Worm (Caenorhabditis elegans) whole organism, late embryonic: Measurements from ENCODE around the gene K07F5.15.

Experiments used
- C08G9.2 ChIP-seq: sonication (generic microtip); optimal IDR thresholded peaks from 2 replicates; lab custom pipeline; 2016; ENCODE audit warnings: mild to moderate bottlenecking, missing genetic modification characterization, moderate library complexity, missing compliant biosample characterization
- F13H6.1 ChIP-seq: sonication (generic microtip); optimal IDR thresholded peaks from 2 replicates; lab custom pipeline; 2016; ENCODE audit warnings: missing genetic modification characterization, missing compliant biosample characterization
- K02D7.2 ChIP-seq: sonication (generic microtip); optimal IDR thresholded peaks from 2 replicates; lab custom pipeline; 2017; ENCODE audit warnings: mild to moderate bottlenecking, missing genetic modification characterization, missing compliant biosample characterization
- T23F11.4 ChIP-seq: fragments of 200-800 bp; sonication (Bioruptor generic); optimal IDR thresholded peaks from 2 replicates; lab custom pipeline; 2018; ENCODE audit warnings: mild to moderate bottlenecking, missing genetic modification characterization, missing compliant biosample characterization
- ama-1 ChIP-seq: fragments of 150-350 bp; optimal IDR thresholded peaks from 2 replicates; lab custom pipeline; 2014
- ceh-18 ChIP-seq: sonication (generic microtip); optimal IDR thresholded peaks from 2 replicates; lab custom pipeline; 2016; ENCODE audit warnings: missing genetic modification characterization, missing compliant biosample characterization
- ceh-2 ChIP-seq: sonication (generic microtip); optimal IDR thresholded peaks from 2 replicates; lab custom pipeline; 2016; ENCODE audit warnings: missing genotype, missing genetic modification characterization, missing compliant biosample characterization
- ceh-22 ChIP-seq: sonication (generic microtip); optimal IDR thresholded peaks from 2 replicates; lab custom pipeline; 2017; ENCODE audit warnings: missing biosample characterization, missing genetic modification characterization
- ceh-24 ChIP-seq: sonication (generic microtip); optimal IDR thresholded peaks from 2 replicates; lab custom pipeline; 2016; ENCODE audit warnings: mild to moderate bottlenecking, missing genetic modification characterization, missing compliant biosample characterization
- ceh-9 ChIP-seq: sonication (generic microtip); optimal IDR thresholded peaks from 2 replicates; lab custom pipeline; 2016; ENCODE audit warnings: mild to moderate bottlenecking, missing genetic modification characterization, inconsistent platforms, missing compliant biosample characterization
- che-1 ChIP-seq: sonication (generic microtip); optimal IDR thresholded peaks from 2 replicates; lab custom pipeline; 2016; ENCODE audit warnings: mild to moderate bottlenecking, missing genetic modification characterization, missing compliant biosample characterization
- dmd-4 ChIP-seq: sonication (generic microtip); optimal IDR thresholded peaks from 2 replicates; lab custom pipeline; 2016; ENCODE audit warnings: borderline replicate concordance, missing genetic modification characterization, missing compliant biosample characterization
- dve-1 ChIP-seq: sonication (generic microtip); optimal IDR thresholded peaks from 2 replicates; lab custom pipeline; 2017; ENCODE audit warnings: antibody characterized with exemption, mild to moderate bottlenecking, missing genetic modification characterization, missing compliant biosample characterization
- ets-4 ChIP-seq: sonication (generic microtip); optimal IDR thresholded peaks from 2 replicates; lab custom pipeline; 2016; ENCODE audit warnings: missing genetic modification characterization, missing compliant biosample characterization
- fkh-10 ChIP-seq: fragments of 150-350 bp; optimal IDR thresholded peaks from 2 replicates; lab custom pipeline; 2014; ENCODE audit warnings: missing biosample characterization, missing genetic modification reagents, missing genetic modification characterization
- hlh-13 ChIP-seq: fragments of 200-800 bp; sonication (Bioruptor generic); optimal IDR thresholded peaks from 2 replicates; lab custom pipeline; 2018; ENCODE audit warnings: mild to moderate bottlenecking, missing genetic modification characterization, missing compliant biosample characterization
- hlh-30 ChIP-seq: sonication (generic microtip); optimal IDR thresholded peaks from 2 replicates; lab custom pipeline; 2017; ENCODE audit warnings: antibody characterized with exemption, missing genetic modification characterization, missing compliant biosample characterization; ENCODE audit not compliant: insufficient read depth
- lim-6 ChIP-seq: sonication (generic microtip); optimal IDR thresholded peaks from 2 replicates; lab custom pipeline; 2016; ENCODE audit warnings: missing genetic modification characterization, missing compliant biosample characterization
- lin-11 ChIP-seq: fragments of 200-800 bp; sonication (Bioruptor generic); optimal IDR thresholded peaks from 2 replicates; lab custom pipeline; 2018; ENCODE audit warnings: mild to moderate bottlenecking, missing genetic modification characterization, missing compliant biosample characterization
- mec-3 ChIP-seq: sonication (generic microtip); optimal IDR thresholded peaks from 2 replicates; lab custom pipeline; 2016; ENCODE audit warnings: borderline replicate concordance, missing genetic modification characterization, missing compliant biosample characterization
- nfya-1 ChIP-seq: sonication (generic microtip); optimal IDR thresholded peaks from 2 replicates; lab custom pipeline; 2017; ENCODE audit warnings: missing genetic modification characterization, mild to moderate bottlenecking, missing compliant biosample characterization, antibody characterized with exemption, moderate library complexity
- nhr-232 ChIP-seq: sonication (generic microtip); optimal IDR thresholded peaks from 2 replicates; lab custom pipeline; 2016; ENCODE audit warnings: missing genetic modification characterization, missing compliant biosample characterization
- npax-4 ChIP-seq: sonication (generic microtip); optimal IDR thresholded peaks from 2 replicates; lab custom pipeline; 2016; ENCODE audit warnings: missing genetic modification characterization, missing compliant biosample characterization
- odd-2 ChIP-seq: sonication (generic microtip); optimal IDR thresholded peaks from 2 replicates; lab custom pipeline; 2017; ENCODE audit warnings: antibody characterized with exemption, mild to moderate bottlenecking, missing genetic modification characterization, missing compliant biosample characterization
- pag-3 ChIP-seq: sonication (generic microtip); optimal IDR thresholded peaks from 2 replicates; lab custom pipeline; 2016; ENCODE audit warnings: missing compliant biosample characterization, missing genetic modification characterization, borderline replicate concordance
- pha-2 ChIP-seq: sonication (generic microtip); optimal IDR thresholded peaks from 2 replicates; lab custom pipeline; 2017; ENCODE audit warnings: mild to moderate bottlenecking, missing genetic modification characterization, missing compliant biosample characterization
- pha-4 ChIP-seq: fragments of 150-350 bp; optimal IDR thresholded peaks from 2 replicates; lab custom pipeline; 2018; ENCODE audit warnings: missing biosample characterization, missing genetic modification reagents, missing genetic modification characterization
- pqm-1 ChIP-seq: sonication (generic microtip); optimal IDR thresholded peaks from 2 replicates; lab custom pipeline; 2016; ENCODE audit warnings: missing genetic modification characterization, missing compliant biosample characterization
- pros-1 ChIP-seq: fragments of 150-350 bp; optimal IDR thresholded peaks from 2 replicates; lab custom pipeline; 2014; ENCODE audit warnings: missing biosample characterization, missing genetic modification reagents, missing genetic modification characterization
- ref-2 ChIP-seq: sonication (generic microtip); optimal IDR thresholded peaks from 2 replicates; lab custom pipeline; 2016; ENCODE audit warnings: missing genetic modification characterization, missing compliant biosample characterization
- sdc-2 ChIP-seq: sonication (generic microtip); optimal IDR thresholded peaks from 2 replicates; lab custom pipeline; 2016; ENCODE audit warnings: missing genotype, missing genetic modification characterization, missing compliant biosample characterization
- sox-2 ChIP-seq: fragments of 200-800 bp; sonication (Bioruptor generic); IDR thresholded peaks from 2 replicates; pipeline ENCODE4 v1.3.6; 2022; ENCODE audit warnings: missing genetic modification reagents, missing genetic modification characterization, missing compliant biosample characterization
- syd-9 ChIP-seq: sonication (generic microtip); optimal IDR thresholded peaks from 2 replicates; lab custom pipeline; 2016; ENCODE audit warnings: mild to moderate bottlenecking, missing genetic modification characterization, moderate library complexity, missing compliant biosample characterization
- tbx-7 ChIP-seq: sonication (generic microtip); optimal IDR thresholded peaks from 2 replicates; lab custom pipeline; 2016; ENCODE audit warnings: missing genotype, missing genetic modification characterization, missing compliant biosample characterization
- ttx-3 ChIP-seq: sonication (generic microtip); optimal IDR thresholded peaks from 2 replicates; lab custom pipeline; 2016; ENCODE audit warnings: missing genetic modification reagents, missing genetic modification characterization, missing compliant biosample characterization
- unc-42 ChIP-seq: sonication (generic microtip); optimal IDR thresholded peaks from 2 replicates; lab custom pipeline; 2016; ENCODE audit warnings: missing genotype, missing genetic modification characterization, missing compliant biosample characterization
- unc-86 ChIP-seq: sonication (generic microtip); optimal IDR thresholded peaks from 2 replicates; lab custom pipeline; 2016; ENCODE audit warnings: missing genetic modification characterization, missing compliant biosample characterization
- zip-5 ChIP-seq: sonication (generic microtip); optimal IDR thresholded peaks from 2 replicates; lab custom pipeline; 2016; ENCODE audit warnings: missing genetic modification characterization, missing compliant biosample characterization

K07F5.15 gene

DNA sequence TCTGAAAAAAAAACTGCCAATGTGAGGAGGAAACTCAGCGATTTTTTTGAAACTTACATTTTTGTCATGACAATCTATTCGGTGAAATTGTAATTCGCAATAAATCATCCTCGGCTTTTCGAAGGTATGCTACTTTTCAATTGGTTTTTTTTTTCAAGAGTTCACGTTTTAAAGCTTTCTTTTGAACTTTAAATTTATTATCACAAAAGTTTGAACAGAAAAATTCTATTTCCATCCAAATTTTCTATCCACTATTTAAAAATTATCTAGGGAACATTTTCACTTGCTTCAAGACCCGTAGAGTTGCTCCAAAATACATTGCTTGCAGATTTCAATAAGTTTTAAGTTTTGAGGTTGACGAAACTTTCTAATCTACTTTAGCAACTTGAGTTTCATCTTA is 18.3 kb upstream of the K07F5.15 start, which contains the start of gene K07F5.6:
Gene K07F5.6, minus strand, starts transcription at position 101 of the 400 bp plus-strand sequence.
- TF ChIP-seq syd-9 (tag; lab: Kevin White, UChicago) (no peak), ttx-3 (tag; lab: Kevin White, UChicago) (no peak), ets-4 (no peak), dmd-4 (tag; lab: Kevin White, UChicago) (no peak), ceh-24 (no peak), pros-1 (tag; lab: Kevin White, UChicago) (no peak), ref-2 (tag; lab: Kevin White, UChicago) (no peak), odd-2 (tag; lab: Kevin White, UChicago) (no peak), pqm-1 (no peak), K02D7.2 (tag; lab: Kevin White, UChicago) (no peak), nfya-1 (tag; lab: Kevin White, UChicago) (no peak), F13H6.1 (no peak), zip-5 (tag; lab: Kevin White, UChicago) (no peak)

DNA sequence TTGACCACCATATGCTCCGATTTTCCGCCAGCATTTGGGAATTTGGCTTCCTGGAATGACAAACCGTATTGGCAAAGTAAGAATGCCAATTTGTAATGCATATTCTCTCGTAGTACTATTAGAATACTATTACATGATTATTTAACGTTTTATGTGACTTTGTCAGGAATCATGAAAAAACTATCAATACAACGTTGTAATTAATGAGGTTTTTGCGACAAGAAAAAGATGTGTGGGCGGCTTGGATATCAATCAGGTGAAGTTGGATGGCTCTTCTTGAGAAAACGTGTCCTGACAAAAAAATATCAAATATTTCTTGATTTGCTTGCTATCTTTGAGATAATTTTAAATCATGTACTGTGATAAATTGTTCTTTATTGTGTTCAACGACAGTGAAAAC is 16.8 kb upstream of the K07F5.15 start, which contains the start of gene K07F5.7:
Gene K07F5.7, minus strand, starts transcription at position 101 of the 400 bp plus-strand sequence.
- TF ChIP-seq F13H6.1 (no peak), nhr-232 (tag; lab: Kevin White, UChicago) (no peak), ceh-22 (tag; lab: Kevin White, UChicago) (no peak), mec-3 (tag; lab: Kevin White, UChicago) (no peak), pha-2 (tag; lab: Kevin White, UChicago) (no peak), npax-4 (tag; lab: Kevin White, UChicago) (no peak), ceh-18 (tag; lab: Kevin White, UChicago) (no peak), pag-3 (tag; lab: Kevin White, UChicago) (no peak)

DNA sequence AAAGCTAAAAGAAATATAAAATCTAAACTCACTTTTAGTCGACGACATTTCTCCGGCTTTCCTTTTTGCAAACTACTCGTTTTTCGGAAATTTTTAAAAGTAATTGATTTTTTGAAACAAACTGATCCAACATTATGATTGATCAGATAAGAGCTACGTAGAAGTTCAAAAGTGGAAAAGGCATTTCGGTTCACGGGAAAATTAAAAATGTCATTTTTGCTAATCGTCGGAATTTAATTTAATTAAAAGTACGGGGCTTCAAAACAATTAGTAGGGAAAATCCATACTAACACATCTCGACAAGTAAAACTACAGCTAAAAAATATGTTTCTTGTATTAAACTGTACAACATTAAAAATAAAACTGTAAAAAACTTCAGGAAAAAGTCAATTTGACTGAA is 15.3 kb upstream of the K07F5.15 start, which contains the start of gene K07F5.8:
Gene K07F5.8, minus strand, starts transcription at position 101 of the 400 bp plus-strand sequence.
- no peak for TF ChIP-seq dmd-4 (tag; lab: Kevin White, UChicago)
- no peak for TF ChIP-seq che-1 (tag; lab: Kevin White, UChicago)
- TF ChIP-seq fkh-10 (GFP tag; lab: Kevin White, UChicago), result no peak
- TF ChIP-seq ceh-18 (tag; lab: Kevin White, UChicago), result no peak
- no peak for TF ChIP-seq hlh-13 (GFP tag; lab: Kevin White, UChicago)
- TF ChIP-seq pqm-1, result no peak
- no peak for TF ChIP-seq ceh-9
- no peak for TF ChIP-seq pha-4 (tag; lab: Kevin White, UChicago)
- no peak for TF ChIP-seq lim-6 (tag; lab: Kevin White, UChicago)
- no peak for TF ChIP-seq pros-1 (tag; lab: Kevin White, UChicago)
- no peak for TF ChIP-seq hlh-30
- no peak for TF ChIP-seq syd-9 (tag; lab: Kevin White, UChicago)
- no peak for TF ChIP-seq odd-2 (tag; lab: Kevin White, UChicago)
- TF ChIP-seq ama-1, result no peak
- no peak for TF ChIP-seq unc-86 (tag; lab: Kevin White, UChicago)
- no peak for TF ChIP-seq ref-2 (tag; lab: Kevin White, UChicago)
- no peak for TF ChIP-seq tbx-7
- no peak for TF ChIP-seq T23F11.4
- no peak for TF ChIP-seq nhr-232 (tag; lab: Kevin White, UChicago)
- TF ChIP-seq dve-1 (tag; lab: Kevin White, UChicago), result no peak

DNA sequence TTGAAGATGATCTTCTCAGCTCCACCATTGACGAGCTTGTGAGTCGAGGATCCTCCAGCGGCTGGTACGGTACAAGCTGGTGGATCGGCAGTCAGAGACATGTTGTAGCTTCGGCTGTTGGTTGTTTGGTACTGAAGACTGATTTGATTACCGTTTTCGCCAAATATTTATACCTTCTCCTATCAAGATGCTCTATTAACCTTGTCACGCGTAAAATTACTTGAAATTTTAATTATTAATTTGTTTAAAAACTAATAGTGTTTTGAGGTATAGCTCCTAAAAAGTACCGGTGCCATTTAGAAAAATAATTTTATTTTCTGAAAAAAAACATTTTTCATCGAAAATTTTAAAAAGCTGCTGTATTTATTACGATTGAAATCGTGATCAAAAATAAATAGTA is 13.9 kb upstream of the K07F5.15 start, which contains the start of gene ssp-10:
Gene ssp-10, minus strand, starts transcription at position 101 of the 400 bp plus-strand sequence.
- TF ChIP-seq lin-11 (tag; lab: Kevin White, UChicago) (no peak), K02D7.2 (tag; lab: Kevin White, UChicago) (no peak), C08G9.2 (tag; lab: Kevin White, UChicago) (no peak), pqm-1 (no peak), unc-42 (no peak), ceh-2 (no peak), lim-6 (tag; lab: Kevin White, UChicago) (no peak), sdc-2 (tag; lab: Kevin White, UChicago) (no peak), sox-2 (GFP tag; lab: Robert Waterston, UW) (no peak), ref-2 (tag; lab: Kevin White, UChicago) (no peak)
